Fruit fly (Drosophila melanogaster): ENCODE measurements around the gene CG4199.

CG4199 gene

DNA sequence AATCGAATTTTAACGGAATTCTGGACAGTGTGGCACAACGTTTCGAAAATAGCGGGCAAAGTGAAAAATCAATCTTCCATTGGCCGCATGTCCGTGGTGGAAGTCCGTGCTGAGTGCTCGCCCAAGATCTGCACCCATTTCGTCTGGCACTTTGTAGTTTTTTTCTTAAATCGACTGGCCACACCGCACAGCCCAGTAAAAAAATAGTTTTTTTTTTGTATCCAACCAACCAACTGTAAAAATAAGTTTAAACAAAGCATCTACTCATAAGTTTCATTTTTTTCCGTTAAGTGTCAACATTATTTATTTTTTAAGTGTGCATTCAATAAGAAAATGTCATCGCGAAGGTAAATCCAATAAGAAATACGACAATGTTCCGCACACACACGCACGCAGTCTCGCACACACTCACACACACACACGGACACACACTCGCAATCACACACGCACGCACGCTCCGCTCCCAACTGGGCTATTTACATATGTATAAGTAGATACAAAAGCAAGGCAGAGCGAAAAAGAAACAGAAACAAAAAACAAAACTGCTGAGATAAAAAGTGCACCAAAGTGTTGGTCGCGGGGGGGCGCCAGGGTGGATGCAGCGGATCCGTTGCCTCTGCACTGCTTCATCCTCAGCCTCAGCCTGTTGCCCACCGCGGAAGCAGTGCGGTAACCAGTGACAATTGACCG is 20.9 kb upstream of the CG4199 start, which contains the start of gene csw (continued):
- TF ChIP-seq CG11695 (GFP tag; IDR thresholded peaks at IDR 0.05) (no peak), CG7987 (GFP tag; optimal IDR thresholded peaks at IDR 0.05) (no peak), CG5180 (GFP tag; optimal IDR thresholded peaks at IDR 0.05) (no peak), Max (GFP tag; optimal IDR thresholded peaks at IDR 0.05) (no peak), stwl (tag; optimal IDR thresholded peaks at IDR 0.05) (peak; percentile 54), CG11696 (GFP tag; IDR thresholded peaks at IDR 0.05) (no peak), CG13287 (GFP tag; IDR thresholded peaks at IDR 0.05; ENCODE audit: partially characterized antibody) (peak; percentile 24; the same call in 1 of the 2 replicates), CG8944 (GFP tag; optimal IDR thresholded peaks at IDR 0.05) (peak; percentile 54), row (GFP tag; IDR thresholded peaks at IDR 0.05) (no peak), sim (GFP tag; IDR thresholded peaks at IDR 0.05) (no peak), CG4730 (GFP tag; IDR thresholded peaks at IDR 0.05) (no peak), cato (GFP tag; optimal IDR thresholded peaks at IDR 0.05; ENCODE audit: borderline replicate concordance) (no peak), dan (GFP tag; IDR thresholded peaks at IDR 0.05) (no peak), pb (GFP tag; optimal IDR thresholded peaks at IDR 0.05) (no peak), CG12071 (GFP tag; optimal IDR thresholded peaks at IDR 0.05) (no peak), klu (GFP tag; IDR thresholded peaks at IDR 0.05) (no peak), ab (GFP tag; optimal IDR thresholded peaks at IDR 0.05) (no peak), btn (GFP tag; optimal IDR thresholded peaks at IDR 0.05) (no peak), br (optimal IDR thresholded peaks at IDR 0.05) (no peak), ind (GFP tag; optimal IDR thresholded peaks at IDR 0.05) (peak; percentile 32), wek (GFP tag; optimal IDR thresholded peaks at IDR 0.05) (no peak), CG1603 (tag; optimal IDR thresholded peaks at IDR 0.05) (peak; percentile 86), CG7928 (GFP tag; optimal IDR thresholded peaks at IDR 0.05) (peak; percentile 43), Side (GFP tag; optimal IDR thresholded peaks at IDR 0.05) (peak; percentile 33), kay (GFP tag; optimal IDR thresholded peaks at IDR 0.05) (peak; percentile 21), CG17912 (GFP tag; optimal IDR thresholded peaks at IDR 0.05) (no peak), zen2 (GFP tag; IDR thresholded peaks at IDR 0.05; ENCODE audit: partially characterized antibody) (no peak), Fer3 (tag; optimal IDR thresholded peaks at IDR 0.05) (peak; percentile 19), Dip2 (GFP tag; IDR thresholded peaks at IDR 0.05) (no peak), bcd (GFP tag; optimal IDR thresholded peaks at IDR 0.05) (peak; percentile 30), CG10274 (GFP tag; optimal IDR thresholded peaks at IDR 0.05) (no peak), CG14710 (tag; optimal IDR thresholded peaks at IDR 0.05) (peak; percentile 65), CG6254 (GFP tag; optimal IDR thresholded peaks at IDR 0.05) (peak; percentile 20), CrebB (tag; optimal IDR thresholded peaks at IDR 0.05) (no peak), Sry-β (GFP tag; optimal IDR thresholded peaks at IDR 0.05) (no peak), unpg (GFP tag; optimal IDR thresholded peaks at IDR 0.05) (no peak), Gug (GFP tag; IDR thresholded peaks at IDR 0.05) (no peak), mam (GFP tag; optimal IDR thresholded peaks at IDR 0.05) (peak; percentile 59), Bgb (GFP tag; IDR thresholded peaks at IDR 0.05; ENCODE audit: partially characterized antibody) (peak; percentile 63; the same call in 1 of the 2 replicates), dati (GFP tag; IDR thresholded peaks at IDR 0.05) (no peak), jing (GFP tag; optimal IDR thresholded peaks at IDR 0.05) (no peak), Gsc (GFP tag; IDR thresholded peaks at IDR 0.05) (no peak), CG9215 (GFP tag; IDR thresholded peaks at IDR 0.05) (no peak; the same call in 1 of the 2 replicates), Dad (GFP tag; optimal IDR thresholded peaks at IDR 0.05) (peak; percentile 26), CG16815 (GFP tag; optimal IDR thresholded peaks at IDR 0.05) (no peak), ken (GFP tag; IDR thresholded peaks at IDR 0.05) (peak; percentile 72; the same call in 2 of the 3 replicates), CG9797 (GFP tag; optimal IDR thresholded peaks at IDR 0.05) (peak; percentile 92), bab2 (GFP tag; optimal IDR thresholded peaks at IDR 0.05) (peak; percentile 6), CG1602 (GFP tag; optimal IDR thresholded peaks at IDR 0.05) (no peak), CG6813 (GFP tag; optimal IDR thresholded peaks at IDR 0.05) (no peak)

Data from whole organism, embryonic.